Worm (Caenorhabditis elegans) whole organism, late embryonic: ENCODE results near the gene osm-12.
A peak's percentile ranks its signal among the peaks of the same experiment; 100 is the strongest.

ENCODE experiments used
- C08G9.2 ChIP-seq: sonication (generic microtip); optimal IDR thresholded peaks from 2 replicates; lab custom pipeline; 2016; ENCODE audit warnings: mild to moderate bottlenecking, missing genetic modification characterization, moderate library complexity, missing compliant biosample characterization
- K09A11.1 ChIP-seq: sonication (generic microtip); optimal IDR thresholded peaks from 2 replicates; lab custom pipeline; 2017; ENCODE audit warnings: antibody characterized with exemption, mild to moderate bottlenecking, missing genetic modification characterization, missing compliant biosample characterization; ENCODE audit not compliant: insufficient read depth
- ama-1 ChIP-seq: fragments of 150-350 bp; optimal IDR thresholded peaks from 2 replicates; lab custom pipeline; 2014
- ceh-14 ChIP-seq: sonication (generic microtip); optimal IDR thresholded peaks from 2 replicates; lab custom pipeline; 2016; ENCODE audit warnings: missing genotype, missing genetic modification characterization, missing compliant biosample characterization
- ceh-18 ChIP-seq: sonication (generic microtip); optimal IDR thresholded peaks from 2 replicates; lab custom pipeline; 2016; ENCODE audit warnings: missing genetic modification characterization, missing compliant biosample characterization
- ceh-24 ChIP-seq: sonication (generic microtip); optimal IDR thresholded peaks from 2 replicates; lab custom pipeline; 2016; ENCODE audit warnings: mild to moderate bottlenecking, missing genetic modification characterization, missing compliant biosample characterization
- ceh-30 ChIP-seq: fragments of 150-350 bp; optimal IDR thresholded peaks from 2 replicates; lab custom pipeline; 2014; ENCODE audit warnings: missing biosample characterization, missing genetic modification characterization
- ceh-31 ChIP-seq: sonication (generic microtip); optimal IDR thresholded peaks from 2 replicates; lab custom pipeline; 2016; ENCODE audit warnings: missing genetic modification characterization, missing compliant biosample characterization
- ceh-34 ChIP-seq: sonication (generic microtip); optimal IDR thresholded peaks from 2 replicates; lab custom pipeline; 2016; ENCODE audit warnings: mild to moderate bottlenecking, missing genetic modification characterization, missing compliant biosample characterization
- ceh-45 ChIP-seq: fragments of 200-800 bp; sonication (Bioruptor generic); IDR thresholded peaks from 2 replicates; pipeline ENCODE4 v1.3.6; 2022; ENCODE audit warnings: missing genetic modification reagents, missing genetic modification characterization, missing compliant biosample characterization
- che-1 ChIP-seq: sonication (generic microtip); optimal IDR thresholded peaks from 2 replicates; lab custom pipeline; 2016; ENCODE audit warnings: mild to moderate bottlenecking, missing genetic modification characterization, missing compliant biosample characterization
- dmd-4 ChIP-seq: sonication (generic microtip); optimal IDR thresholded peaks from 2 replicates; lab custom pipeline; 2016; ENCODE audit warnings: borderline replicate concordance, missing genetic modification characterization, missing compliant biosample characterization
- dve-1 ChIP-seq: sonication (generic microtip); optimal IDR thresholded peaks from 2 replicates; lab custom pipeline; 2017; ENCODE audit warnings: antibody characterized with exemption, mild to moderate bottlenecking, missing genetic modification characterization, missing compliant biosample characterization
- elt-2 ChIP-seq: sonication (generic microtip); optimal IDR thresholded peaks from 2 replicates; lab custom pipeline; 2016; ENCODE audit warnings: missing genetic modification reagents, missing genetic modification characterization, missing compliant biosample characterization
- elt-4 ChIP-seq: sonication (generic microtip); optimal IDR thresholded peaks from 2 replicates; lab custom pipeline; 2016; ENCODE audit warnings: missing genetic modification characterization, missing compliant biosample characterization
- eyg-1 ChIP-seq: sonication (generic microtip); optimal IDR thresholded peaks from 2 replicates; lab custom pipeline; 2016; ENCODE audit warnings: missing genotype, missing genetic modification characterization, missing compliant biosample characterization
- fkh-10 ChIP-seq: fragments of 150-350 bp; optimal IDR thresholded peaks from 2 replicates; lab custom pipeline; 2014; ENCODE audit warnings: missing biosample characterization, missing genetic modification reagents, missing genetic modification characterization
- fkh-6 ChIP-seq: sonication (generic microtip); optimal IDR thresholded peaks from 2 replicates; lab custom pipeline; 2016; ENCODE audit warnings: missing genetic modification characterization, missing compliant biosample characterization
- gmeb-2 ChIP-seq: sonication (generic microtip); optimal IDR thresholded peaks from 2 replicates; lab custom pipeline; 2016; ENCODE audit warnings: missing genetic modification characterization, inconsistent platforms, missing compliant biosample characterization
- hlh-13 ChIP-seq: fragments of 200-800 bp; sonication (Bioruptor generic); optimal IDR thresholded peaks from 2 replicates; lab custom pipeline; 2018; ENCODE audit warnings: mild to moderate bottlenecking, missing genetic modification characterization, missing compliant biosample characterization
- hlh-15 ChIP-seq: sonication (generic microtip); optimal IDR thresholded peaks from 2 replicates; lab custom pipeline; 2016; ENCODE audit warnings: missing genetic modification characterization, missing compliant biosample characterization
- hlh-30 ChIP-seq: sonication (generic microtip); optimal IDR thresholded peaks from 2 replicates; lab custom pipeline; 2017; ENCODE audit warnings: antibody characterized with exemption, missing genetic modification characterization, missing compliant biosample characterization; ENCODE audit not compliant: insufficient read depth
- hlh-8 ChIP-seq: sonication (generic microtip); optimal IDR thresholded peaks from 2 replicates; lab custom pipeline; 2016; ENCODE audit warnings: missing genotype, missing genetic modification characterization, missing compliant biosample characterization
- lin-11 ChIP-seq: fragments of 200-800 bp; sonication (Bioruptor generic); optimal IDR thresholded peaks from 2 replicates; lab custom pipeline; 2018; ENCODE audit warnings: mild to moderate bottlenecking, missing genetic modification characterization, missing compliant biosample characterization
- nfya-1 ChIP-seq: sonication (generic microtip); optimal IDR thresholded peaks from 2 replicates; lab custom pipeline; 2017; ENCODE audit warnings: missing genetic modification characterization, mild to moderate bottlenecking, missing compliant biosample characterization, antibody characterized with exemption, moderate library complexity
- nhr-11 ChIP-seq: fragments of 150-350 bp; optimal IDR thresholded peaks from 2 replicates; lab custom pipeline; 2014; ENCODE audit warnings: missing biosample characterization, missing genetic modification characterization
- nhr-232 ChIP-seq: sonication (generic microtip); optimal IDR thresholded peaks from 2 replicates; lab custom pipeline; 2016; ENCODE audit warnings: missing genetic modification characterization, missing compliant biosample characterization
- npax-4 ChIP-seq: sonication (generic microtip); optimal IDR thresholded peaks from 2 replicates; lab custom pipeline; 2016; ENCODE audit warnings: missing genetic modification characterization, missing compliant biosample characterization
- pag-3 ChIP-seq: sonication (generic microtip); optimal IDR thresholded peaks from 2 replicates; lab custom pipeline; 2016; ENCODE audit warnings: missing compliant biosample characterization, missing genetic modification characterization, borderline replicate concordance
- pat-9 ChIP-seq: fragments of 200-800 bp; sonication (Bioruptor generic); optimal IDR thresholded peaks from 2 replicates; lab custom pipeline; 2018; ENCODE audit warnings: mild to moderate bottlenecking, missing genetic modification characterization, moderate library complexity, missing compliant biosample characterization
- pax-1 ChIP-seq: fragments of 150-350 bp; optimal IDR thresholded peaks from 2 replicates; lab custom pipeline; 2014; ENCODE audit warnings: missing biosample characterization, missing genetic modification characterization
- pha-4 ChIP-seq: fragments of 150-350 bp; optimal IDR thresholded peaks from 2 replicates; lab custom pipeline; 2018; ENCODE audit warnings: missing biosample characterization, missing genetic modification reagents, missing genetic modification characterization
- pqm-1 ChIP-seq: sonication (generic microtip); optimal IDR thresholded peaks from 2 replicates; lab custom pipeline; 2016; ENCODE audit warnings: missing genetic modification characterization, missing compliant biosample characterization
- pros-1 ChIP-seq: fragments of 150-350 bp; optimal IDR thresholded peaks from 2 replicates; lab custom pipeline; 2014; ENCODE audit warnings: missing biosample characterization, missing genetic modification reagents, missing genetic modification characterization
- ref-2 ChIP-seq: sonication (generic microtip); optimal IDR thresholded peaks from 2 replicates; lab custom pipeline; 2016; ENCODE audit warnings: missing genetic modification characterization, missing compliant biosample characterization
- rnt-1 ChIP-seq: sonication (generic microtip); optimal IDR thresholded peaks from 2 replicates; lab custom pipeline; 2016; ENCODE audit warnings: missing genetic modification characterization, missing compliant biosample characterization
- sox-4 ChIP-seq: sonication (generic microtip); optimal IDR thresholded peaks from 2 replicates; lab custom pipeline; 2017; ENCODE audit warnings: mild to moderate bottlenecking, missing genetic modification characterization, inconsistent platforms, missing compliant biosample characterization
- tbx-2 ChIP-seq: sonication (generic microtip); optimal IDR thresholded peaks from 2 replicates; lab custom pipeline; 2016; ENCODE audit warnings: missing genetic modification characterization, missing compliant biosample characterization
- tbx-7 ChIP-seq: sonication (generic microtip); optimal IDR thresholded peaks from 2 replicates; lab custom pipeline; 2016; ENCODE audit warnings: missing genotype, missing genetic modification characterization, missing compliant biosample characterization
- unc-3 ChIP-seq, 2 experiments: fragments of 200-800 bp in 1 of 2; sonication (Bioruptor generic) in 1 of 2; sonication (generic microtip) in 1 of 2; conservative IDR thresholded peaks in 1 of 2; optimal IDR thresholded peaks in 1 of 2; 2 replicates each; pipeline versions ENCODE4 v1.3.6 to Lab custom; 2016 to 2022; ENCODE audit warnings: missing compliant biosample characterization in 2 of 2, missing genetic modification characterization in 2 of 2, missing genetic modification reagents in 1 of 2
- unc-42 ChIP-seq: sonication (generic microtip); optimal IDR thresholded peaks from 2 replicates; lab custom pipeline; 2016; ENCODE audit warnings: missing genotype, missing genetic modification characterization, missing compliant biosample characterization
- unc-86 ChIP-seq: sonication (generic microtip); optimal IDR thresholded peaks from 2 replicates; lab custom pipeline; 2016; ENCODE audit warnings: missing genetic modification characterization, missing compliant biosample characterization

Gene osm-12

DNA sequence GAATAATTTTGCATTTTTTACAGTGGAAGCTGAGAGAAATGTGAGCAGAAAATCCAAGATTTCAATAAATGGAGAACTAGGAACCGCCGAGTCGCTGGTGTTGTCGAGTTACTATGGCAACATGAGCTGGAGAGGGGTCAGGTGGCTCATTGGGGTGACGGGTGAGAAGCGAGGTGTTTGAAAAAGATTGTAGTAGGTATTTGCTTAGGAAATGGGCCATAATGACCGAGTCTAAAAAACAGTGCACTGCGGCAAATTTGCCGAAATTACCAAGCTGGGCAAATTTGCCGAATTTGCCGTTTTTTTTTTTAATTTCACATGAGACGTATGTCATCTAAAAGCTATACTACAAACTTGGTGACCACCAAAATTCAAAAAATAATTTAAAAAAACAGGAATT, at the start of gene osm-12:
Gene osm-12 (minus strand): TSS at position 101 of the 400 bp plus-strand sequence.
- TF ChIP-seq pag-3: no peak
- TF ChIP-seq hlh-15 (tag; lab: Kevin White, UChicago): no peak
- no peak for TF ChIP-seq ceh-45 (GFP tag; lab: Robert Waterston, UW)

DNA sequence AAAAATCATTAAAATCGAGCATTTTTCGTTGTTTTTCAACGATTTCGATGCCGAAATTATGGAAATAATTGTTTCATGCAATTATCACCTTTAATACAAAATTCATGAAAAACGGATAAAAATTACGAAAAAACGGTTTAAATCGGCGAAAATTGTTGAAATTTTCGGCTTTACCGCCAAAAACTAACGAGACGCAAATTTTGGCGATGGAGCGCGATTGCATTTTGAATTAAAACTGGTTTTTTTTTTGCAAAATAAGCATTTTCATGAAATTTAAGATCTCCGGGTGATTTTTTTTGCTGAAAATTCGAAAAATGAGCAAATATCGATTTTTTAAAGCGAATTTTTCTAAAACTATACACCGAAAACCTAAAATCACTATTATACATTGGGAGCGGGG, 48.8 kb upstream of the osm-12 start:
- no peak for TF ChIP-seq fkh-6
- no peak for TF ChIP-seq gmeb-2 (tag; lab: Kevin White, UChicago)
- no peak for TF ChIP-seq dmd-4
- no peak for TF ChIP-seq nhr-232 (tag; lab: Kevin White, UChicago)
- no peak for TF ChIP-seq eyg-1 (tag; lab: Kevin White, UChicago)
- TF ChIP-seq lin-11 (tag; lab: Kevin White, UChicago): no peak
- TF ChIP-seq nhr-11 (tag; lab: Kevin White, UChicago): no peak
- TF ChIP-seq npax-4 (tag; lab: Kevin White, UChicago): no peak
- no peak for TF ChIP-seq unc-86
- no peak for TF ChIP-seq elt-4 (tag; lab: Kevin White, UChicago)
- no peak for TF ChIP-seq ref-2 (tag; lab: Kevin White, UChicago)
- no peak for TF ChIP-seq tbx-7
- TF ChIP-seq pat-9 (tag; lab: Kevin White, UChicago): no peak
- no peak for TF ChIP-seq pha-4 (tag; lab: Kevin White, UChicago)
- TF ChIP-seq ceh-24 (tag; lab: Kevin White, UChicago): no peak
- TF ChIP-seq che-1 (tag; lab: Kevin White, UChicago): no peak
- TF ChIP-seq dve-1 (tag; lab: Kevin White, UChicago): no peak
- TF ChIP-seq ceh-14 (tag; lab: Kevin White, UChicago): no peak
- no peak for TF ChIP-seq pax-1

DNA sequence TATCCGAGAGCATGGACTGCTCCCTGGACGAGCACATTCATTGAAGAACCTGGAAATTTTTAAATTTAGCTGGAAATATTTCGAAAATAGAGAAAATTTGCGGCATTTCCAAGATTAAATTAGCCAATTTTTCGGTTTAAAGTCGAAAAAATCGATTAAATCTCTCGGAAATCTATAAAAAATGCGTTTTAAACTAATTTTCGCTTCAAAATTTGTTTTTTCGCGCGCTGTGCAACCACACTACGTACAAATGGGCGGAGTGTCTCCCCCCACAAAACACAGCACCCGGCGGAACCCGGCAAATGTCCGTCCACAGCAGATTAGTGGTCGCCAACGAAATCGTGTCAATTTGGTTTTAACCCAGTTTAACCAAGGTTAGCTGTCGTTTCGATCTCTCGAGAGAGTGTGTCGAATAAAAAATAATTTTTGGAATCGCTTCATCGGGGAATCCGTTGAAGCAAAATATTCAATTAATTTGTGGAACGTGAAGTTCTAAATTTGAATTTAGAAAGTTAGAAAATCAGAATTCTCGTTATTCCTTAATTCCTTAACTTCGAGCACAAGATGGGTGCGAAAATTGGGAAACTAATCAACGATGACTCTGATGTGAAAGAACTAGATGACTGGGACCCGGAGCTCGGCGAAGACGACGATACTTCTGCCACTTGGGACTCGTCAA, 47.9 kb upstream of the osm-12 start, which contains the start of the genes tim-1 and Y75B8A.23:
Gene tim-1 (minus strand): TSS at position 51 of the 679 bp plus-strand sequence.
Gene Y75B8A.23 (plus strand): TSS at position 547 of the 679 bp plus-strand sequence.
- peak; percentile 25 for TF ChIP-seq pros-1
- peak; percentile 84 for TF ChIP-seq nfya-1
- TF ChIP-seq ceh-18: peak; percentile 61
- TF ChIP-seq fkh-6: peak; percentile 2
- TF ChIP-seq pax-1: peak; percentile 75
- no peak for TF ChIP-seq ceh-30
- no peak for TF ChIP-seq elt-4 (tag; lab: Kevin White, UChicago)
- TF ChIP-seq elt-2 (tag; lab: Kevin White, UChicago): peak; percentile 34
- TF ChIP-seq dve-1 (tag; lab: Kevin White, UChicago): peak; percentile 72
- TF ChIP-seq nhr-232 (tag; lab: Kevin White, UChicago): peak; percentile 28
- TF ChIP-seq fkh-10: no peak
- TF ChIP-seq pat-9 (tag; lab: Kevin White, UChicago): peak; percentile 22
- TF ChIP-seq ceh-34 (tag; lab: Kevin White, UChicago): peak; percentile 36
- peak; percentile 77 for TF ChIP-seq rnt-1
- TF ChIP-seq hlh-30 (tag; lab: Kevin White, UChicago): peak; percentile 19
- TF ChIP-seq ceh-31 (tag; lab: Kevin White, UChicago): peak; percentile 74
- TF ChIP-seq sox-4: peak; percentile 30
- TF ChIP-seq hlh-8: no peak
- TF ChIP-seq C08G9.2 (tag; lab: Kevin White, UChicago): peak; percentile 69
- peak; percentile 6 for TF ChIP-seq pqm-1 (tag; lab: Kevin White, UChicago)
- TF ChIP-seq hlh-13 (GFP tag; lab: Kevin White, UChicago): peak; percentile 13
- TF ChIP-seq tbx-2 (tag; lab: Kevin White, UChicago): peak; percentile 61
- peak; percentile 71 for TF ChIP-seq ref-2 (tag; lab: Kevin White, UChicago)
- no peak for TF ChIP-seq eyg-1 (tag; lab: Kevin White, UChicago)
- TF ChIP-seq ama-1: peak; percentile 99
- no peak for TF ChIP-seq unc-3 (GFP tag; conservative IDR thresholded peaks at IDR 0.05; lab: Robert Waterston, UW)
- no peak for TF ChIP-seq unc-3 (tag; optimal IDR thresholded peaks at IDR 0.05; lab: Kevin White, UChicago)
- peak; percentile 79 for TF ChIP-seq unc-42 (tag; lab: Kevin White, UChicago)
- peak; percentile 50 for TF ChIP-seq ceh-14 (tag; lab: Kevin White, UChicago)
- peak; percentile 40 for TF ChIP-seq K09A11.1 (tag; lab: Kevin White, UChicago)
